Worm (Caenorhabditis elegans): ENCODE measurements around the gene siah-1.

ce11 chrIV:3767749-3768148 is 23.9 kb downstream of the siah-1 start:
- TF ChIP-seq ztf-23 (GFP tag; IDR thresholded peaks at IDR 0.05) (no peak), ref-1 (GFP tag; conservative IDR thresholded peaks at IDR 0.05) (no peak), klf-2 (GFP tag; conservative IDR thresholded peaks at IDR 0.05) (no peak), cog-1 (tag; optimal IDR thresholded peaks at IDR 0.05) (no peak), tab-1 (GFP tag; IDR thresholded peaks at IDR 0.05) (no peak), med-1 (GFP tag; optimal IDR thresholded peaks at IDR 0.05; ENCODE audit: insufficient read depth) (no peak)

Measured in whole organism, midembryonic.